Worm (Caenorhabditis elegans) whole organism, L3 larva: ENCODE measurements around the gene F39F10.5.

Experiments
- R02D3.7 ChIP-seq: fragments of 150-350 bp; optimal IDR thresholded peaks from 2 replicates; lab custom pipeline; 2014; ENCODE audit warnings: missing biosample characterization, missing genetic modification characterization
- ZK546.5 ChIP-seq: sonication (generic microtip); optimal IDR thresholded peaks from 2 replicates; lab custom pipeline; 2017; ENCODE audit warnings: missing biosample characterization, missing genetic modification characterization
- aly-2 ChIP-seq: fragments of 150-350 bp; optimal IDR thresholded peaks from 2 replicates; lab custom pipeline; 2014; ENCODE audit warnings: missing biosample characterization, missing genetic modification characterization
- ama-1 ChIP-seq: fragments of 150-350 bp; optimal IDR thresholded peaks from 2 replicates; lab custom pipeline; 2018
- ceh-16 ChIP-seq: sonication (generic microtip); optimal IDR thresholded peaks from 2 replicates; lab custom pipeline; 2017; ENCODE audit warnings: missing biosample characterization, missing genetic modification characterization
- ceh-82 ChIP-seq: fragments of 150-350 bp; optimal IDR thresholded peaks from 2 replicates; lab custom pipeline; 2014; ENCODE audit warnings: missing biosample characterization, missing genetic modification characterization
- daf-12 ChIP-seq: fragments of 150-350 bp; optimal IDR thresholded peaks from 2 replicates; lab custom pipeline; 2014; ENCODE audit warnings: missing biosample characterization, missing genetic modification reagents, missing genetic modification characterization
- egl-27 ChIP-seq: sonication (generic microtip); optimal IDR thresholded peaks from 4 replicates; lab custom pipeline; 2017; ENCODE audit warnings: missing biosample characterization, missing genetic modification reagents, missing genetic modification characterization
- egl-5 ChIP-seq: fragments of 150-350 bp; optimal IDR thresholded peaks from 2 replicates; lab custom pipeline; 2017; ENCODE audit warnings: missing biosample characterization, missing genetic modification reagents, missing genetic modification characterization, inconsistent platforms
- elt-2 ChIP-seq: sonication (generic microtip); optimal IDR thresholded peaks from 2 replicates; lab custom pipeline; 2016; ENCODE audit warnings: missing genetic modification reagents, mild to moderate bottlenecking, missing genetic modification characterization, missing compliant biosample characterization
- elt-3 ChIP-seq, 3 experiments: fragments of 150-350 bp in 1 of 3; sonication (generic microtip) in 2 of 3; optimal IDR thresholded peaks; 2 replicates in 2 of 3; 4 replicates in 1 of 3; lab custom pipeline; 2014 to 2017; ENCODE audit warnings: missing biosample characterization in 3 of 3, missing genetic modification characterization in 3 of 3
- eor-1 ChIP-seq, 2 experiments: fragments of 150-350 bp; optimal IDR thresholded peaks; 2 replicates each; lab custom pipeline; 2014 to 2018; ENCODE audit warnings: missing biosample characterization in 2 of 2, missing genetic modification characterization in 2 of 2
- fkh-10 ChIP-seq: sonication (generic microtip); optimal IDR thresholded peaks from 2 replicates; lab custom pipeline; 2017; ENCODE audit warnings: missing biosample characterization, missing genetic modification reagents, missing genetic modification characterization
- fos-1 ChIP-seq: fragments of 150-350 bp; optimal IDR thresholded peaks from 2 replicates; lab custom pipeline; 2014; ENCODE audit warnings: missing biosample characterization, missing genetic modification characterization
- hmg-11 ChIP-seq: sonication (generic microtip); optimal IDR thresholded peaks from 2 replicates; lab custom pipeline; 2016; ENCODE audit warnings: missing genetic modification characterization, missing compliant biosample characterization
- jun-1 ChIP-seq: fragments of 150-350 bp; optimal IDR thresholded peaks from 2 replicates; lab custom pipeline; 2014; ENCODE audit warnings: missing biosample characterization, missing genetic modification reagents, missing genetic modification characterization
- lin-15B ChIP-seq: fragments of 150-350 bp; optimal IDR thresholded peaks from 2 replicates; lab custom pipeline; 2014; ENCODE audit warnings: missing biosample characterization, missing genetic modification characterization
- lin-39 ChIP-seq: fragments of 150-350 bp; optimal IDR thresholded peaks from 2 replicates; lab custom pipeline; 2018; ENCODE audit warnings: missing biosample characterization, missing genetic modification reagents, missing genetic modification characterization
- lsy-12 ChIP-seq: sonication (generic microtip); optimal IDR thresholded peaks from 2 replicates; lab custom pipeline; 2016; ENCODE audit warnings: mild to moderate bottlenecking, missing genetic modification characterization, missing compliant biosample characterization
- mdl-1 ChIP-seq: fragments of 150-350 bp; optimal IDR thresholded peaks from 2 replicates; lab custom pipeline; 2014; ENCODE audit warnings: missing biosample characterization, missing genetic modification characterization
- mml-1 ChIP-seq: fragments of 150-350 bp; sonication (generic microtip); optimal IDR thresholded peaks from 3 replicates; lab custom pipeline; 2014; ENCODE audit warnings: missing biosample characterization, missing genetic modification characterization
- nfya-1 ChIP-seq: sonication (generic microtip); optimal IDR thresholded peaks from 2 replicates; lab custom pipeline; 2017; ENCODE audit warnings: missing genetic modification characterization, mild to moderate bottlenecking, missing compliant biosample characterization, antibody characterized with exemption, moderate library complexity; ENCODE audit not compliant: insufficient read depth
- nhr-12 ChIP-seq: fragments of 150-350 bp; optimal IDR thresholded peaks from 2 replicates; lab custom pipeline; 2014; ENCODE audit warnings: missing biosample characterization, missing genetic modification characterization
- nhr-237 ChIP-seq: fragments of 150-350 bp; optimal IDR thresholded peaks from 2 replicates; lab custom pipeline; 2014; ENCODE audit warnings: missing biosample characterization, missing genetic modification characterization
- nhr-25 ChIP-seq: sonication (generic microtip); optimal IDR thresholded peaks from 2 replicates; lab custom pipeline; 2017; ENCODE audit warnings: missing biosample characterization, missing genetic modification characterization
- nhr-28 ChIP-seq: fragments of 150-350 bp; optimal IDR thresholded peaks from 2 replicates; lab custom pipeline; 2014; ENCODE audit warnings: missing biosample characterization, missing genetic modification characterization
- nhr-43 ChIP-seq: sonication (generic microtip); optimal IDR thresholded peaks from 2 replicates; lab custom pipeline; 2016; ENCODE audit warnings: mild to moderate bottlenecking, missing genetic modification characterization, missing compliant biosample characterization; ENCODE audit not compliant: poor library complexity, severe bottlenecking
- nhr-67 ChIP-seq: fragments of 150-350 bp; optimal IDR thresholded peaks from 2 replicates; lab custom pipeline; 2014; ENCODE audit warnings: missing biosample characterization, missing genetic modification characterization
- pha-4 ChIP-seq: fragments of 150-350 bp; optimal IDR thresholded peaks from 2 replicates; lab custom pipeline; 2014; ENCODE audit warnings: missing biosample characterization, missing genetic modification reagents, missing genetic modification characterization
- pqm-1 ChIP-seq: fragments of 150-350 bp; optimal IDR thresholded peaks from 2 replicates; lab custom pipeline; 2017; ENCODE audit warnings: missing biosample characterization, missing genetic modification characterization, inconsistent platforms
- sea-2 ChIP-seq: fragments of 150-350 bp; sonication (generic microtip); optimal IDR thresholded peaks from 4 replicates; lab custom pipeline; 2014; ENCODE audit warnings: missing biosample characterization, missing genetic modification reagents, missing genetic modification characterization
- skn-1 ChIP-seq: fragments of 150-350 bp; optimal IDR thresholded peaks from 2 replicates; lab custom pipeline; 2014; ENCODE audit warnings: missing biosample characterization, missing genetic modification characterization
- snpc-4 ChIP-seq: fragments of 150-350 bp; optimal IDR thresholded peaks from 2 replicates; lab custom pipeline; 2014; ENCODE audit warnings: missing biosample characterization, missing genetic modification characterization
- tbx-2 ChIP-seq: sonication (generic microtip); optimal IDR thresholded peaks from 2 replicates; lab custom pipeline; 2016; ENCODE audit warnings: mild to moderate bottlenecking, missing genetic modification characterization, missing compliant biosample characterization
- unc-39 ChIP-seq: sonication (generic microtip); optimal IDR thresholded peaks from 4 replicates; lab custom pipeline; 2017; ENCODE audit warnings: missing biosample characterization, missing genetic modification characterization
- zag-1 ChIP-seq: fragments of 150-350 bp; optimal IDR thresholded peaks from 2 replicates; lab custom pipeline; 2014; ENCODE audit warnings: missing biosample characterization, missing genetic modification characterization
- ztf-4 ChIP-seq: fragments of 150-350 bp; optimal IDR thresholded peaks from 2 replicates; lab custom pipeline; 2014; ENCODE audit warnings: missing biosample characterization, missing genetic modification characterization

The F39F10.5 gene

DNA sequence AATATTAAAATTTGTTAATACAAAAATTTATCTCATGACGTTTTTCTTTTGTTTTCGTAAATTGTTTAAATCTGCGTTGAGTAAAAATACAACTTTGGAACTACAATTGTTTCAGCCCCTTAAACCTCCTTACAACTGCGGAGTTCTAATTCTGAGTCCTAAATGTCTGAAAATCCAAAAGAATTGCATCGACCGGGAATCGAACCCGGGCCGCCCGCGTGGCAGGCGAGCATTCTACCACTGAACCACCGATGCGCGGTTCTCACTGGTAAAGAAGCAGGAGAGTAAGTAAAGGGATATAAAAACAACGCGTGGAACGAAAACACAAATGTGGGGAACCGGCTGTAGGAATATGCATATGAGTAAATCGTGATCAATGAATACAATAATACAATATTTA, 14.5 kb upstream of the F39F10.5 start:
- TF ChIP-seq ama-1 (no peak), R02D3.7 (tag; lab: Kevin White, UChicago) (no peak), nhr-43 (tag; lab: Kevin White, UChicago) (peak; percentile 47), nfya-1 (tag; lab: Kevin White, UChicago) (peak; percentile 50), egl-5 (tag; lab: Kevin White, UChicago) (peak; percentile 35), unc-39 (tag; lab: Kevin White, UChicago) (no peak), ZK546.5 (tag; lab: Kevin White, UChicago) (no peak), pha-4 (tag; lab: Kevin White, UChicago) (peak; percentile 7), lin-15B (tag; lab: Kevin White, UChicago) (no peak), ceh-82 (tag; lab: Kevin White, UChicago) (no peak), mdl-1 (no peak), mml-1 (tag; lab: Kevin White, UChicago) (no peak), ceh-16 (tag; lab: Kevin White, UChicago) (no peak), nhr-28 (tag; lab: Kevin White, UChicago) (no peak), eor-1 (tag; optimal IDR thresholded peaks at IDR 0.05; lab: Kevin White, UChicago) (no peak), fos-1 (tag; lab: Kevin White, UChicago) (no peak), elt-2 (tag; lab: Kevin White, UChicago) (peak; percentile 11), lsy-12 (tag; lab: Kevin White, UChicago) (peak; percentile 8), pqm-1 (no peak), jun-1 (no peak), skn-1 (tag; lab: Kevin White, UChicago) (peak; percentile 25), fkh-10 (GFP tag; lab: Kevin White, UChicago) (no peak), hmg-11 (tag; lab: Kevin White, UChicago) (peak; percentile 61), nhr-67 (tag; lab: Kevin White, UChicago) (no peak), elt-3 (tag; optimal IDR thresholded peaks at IDR 0.05; lab: Kevin White, UChicago) (no peak), ztf-4 (no peak), egl-27 (tag; lab: Kevin White, UChicago) (no peak), nhr-12 (tag; lab: Kevin White, UChicago) (no peak), lin-39 (peak; percentile 72)

DNA sequence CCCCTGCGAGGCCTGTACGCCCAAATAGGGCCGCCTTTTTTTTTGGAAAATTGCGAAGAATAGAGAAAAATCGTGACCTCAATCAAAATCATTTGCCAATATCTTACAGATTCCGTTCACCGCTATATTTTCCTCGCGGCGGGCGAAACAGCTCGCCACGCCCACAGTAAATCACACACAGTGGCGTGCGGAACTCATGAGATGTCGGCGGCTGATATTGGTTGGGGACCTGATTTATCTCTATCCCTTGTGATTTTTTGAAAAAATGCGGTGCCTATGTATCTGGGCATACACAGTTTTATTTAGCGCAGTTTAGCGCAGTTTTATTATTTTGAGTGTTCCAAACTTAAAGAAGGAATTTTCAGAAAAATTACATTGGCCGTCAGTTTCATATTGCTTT, 11.8 kb upstream of the F39F10.5 start:
- TF ChIP-seq snpc-4 (tag; lab: Kevin White, UChicago): peak; percentile 52
- TF ChIP-seq eor-1 (tag; optimal IDR thresholded peaks at IDR 0.05; lab: Kevin White, UChicago): no peak
- TF ChIP-seq nhr-12 (tag; lab: Kevin White, UChicago): no peak
- no peak for TF ChIP-seq sea-2 (GFP tag; lab: Kevin White, UChicago)
- TF ChIP-seq, all 47 proteins: peak for 1

DNA sequence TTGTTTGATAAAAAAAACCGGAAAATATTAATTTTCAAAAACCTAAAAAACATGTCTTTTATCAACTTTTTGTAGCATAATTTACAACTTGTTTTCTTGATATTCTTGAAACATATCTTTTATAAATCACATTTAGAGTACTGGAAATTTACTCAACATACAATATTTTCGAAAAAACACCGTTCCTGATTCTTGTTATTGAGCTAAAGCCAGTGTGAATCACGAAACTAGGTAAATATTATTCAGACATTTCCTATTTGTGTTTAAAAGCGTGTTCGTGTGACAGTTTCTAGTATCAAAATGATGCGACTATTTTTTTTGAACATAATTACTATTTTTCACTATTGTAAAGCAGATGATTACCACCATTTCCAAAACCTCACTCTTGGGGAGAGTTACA, 10.1 kb upstream of the F39F10.5 start, which contains the start of gene C30E1.4:
TSS of gene C30E1.4 (plus strand) at position 301 of the 400 bp plus-strand sequence.
- TF ChIP-seq tbx-2 (tag; lab: Kevin White, UChicago) (no peak), zag-1 (no peak), nfya-1 (tag; lab: Kevin White, UChicago) (no peak), nhr-43 (tag; lab: Kevin White, UChicago) (no peak), elt-2 (tag; lab: Kevin White, UChicago) (no peak), nhr-12 (tag; lab: Kevin White, UChicago) (no peak)
- TF ChIP-seq, all 47 proteins: peak for 0

DNA sequence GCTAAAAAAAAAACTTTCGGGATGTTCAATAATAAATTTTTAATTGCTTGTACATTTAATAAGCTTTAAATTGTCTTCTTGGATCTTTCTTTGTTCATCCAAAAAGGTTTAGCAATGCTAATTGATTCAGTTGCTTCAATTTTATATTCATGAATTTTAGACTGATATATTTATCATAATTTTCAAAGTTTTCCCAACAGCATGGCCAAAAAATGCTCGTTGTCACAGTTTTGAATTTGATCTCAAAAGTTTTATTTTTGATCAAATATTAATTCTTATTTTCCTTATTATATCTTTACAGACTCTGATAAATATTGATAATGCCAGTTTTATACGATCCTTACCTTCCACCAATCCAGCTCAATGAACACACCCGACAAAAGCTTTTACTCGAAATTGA, 8.0 kb upstream of the F39F10.5 start, which contains the start of gene fbxb-114:
TSS of gene fbxb-114 (plus strand) at position 301 of the 400 bp plus-strand sequence.
- TF ChIP-seq ama-1 (no peak), mdl-1 (no peak), ztf-4 (no peak), nhr-25 (tag; lab: Kevin White, UChicago) (no peak), ceh-82 (tag; lab: Kevin White, UChicago) (no peak), aly-2 (tag; lab: Kevin White, UChicago) (no peak)

DNA sequence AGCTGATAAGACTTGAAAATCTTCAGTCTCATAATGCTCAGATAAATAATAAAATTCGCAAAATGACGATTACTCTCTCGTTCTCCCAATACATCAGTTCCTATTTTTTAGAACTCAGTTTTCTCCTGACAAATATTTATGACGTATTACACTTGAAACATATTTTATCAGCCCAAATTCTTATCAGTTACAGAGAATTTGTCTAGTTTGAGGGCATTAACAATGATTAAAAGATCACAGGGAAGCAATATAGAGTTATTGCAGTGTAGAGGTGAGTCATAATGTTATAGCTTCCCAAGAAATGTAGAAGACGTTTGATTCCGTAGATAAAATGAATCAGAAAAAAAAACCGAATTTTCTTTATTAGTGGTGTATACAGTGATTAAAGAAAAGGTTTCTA, 5.9 kb upstream of the F39F10.5 start:
- TF ChIP-seq daf-12 (no peak), pqm-1 (peak; percentile 40), nhr-237 (tag; lab: Kevin White, UChicago) (no peak), elt-2 (tag; lab: Kevin White, UChicago) (peak; percentile 68), egl-5 (tag; lab: Kevin White, UChicago) (no peak), zag-1 (no peak), lin-15B (tag; lab: Kevin White, UChicago) (no peak), lin-39 (no peak)
